Fruit fly (Drosophila melanogaster) whole organism, embryonic: ENCODE results near the gene msopa.
A peak's percentile ranks its signal among the peaks of the same experiment; 100 is the strongest.

Source experiments
- Bgb ChIP-seq: fragments of 200-800 bp; sonication (Bioruptor generic); IDR thresholded peaks from 2 replicates; pipeline ENCODE4 v1.3.6; 2022; ENCODE audit warnings: missing biosample characterization, missing genetic modification characterization; ENCODE audit not compliant: partially characterized antibody
- CG10274 ChIP-seq: fragments of 200-800 bp; sonication (Bioruptor generic); optimal IDR thresholded peaks from 3 replicates; lab custom pipeline; 2017; ENCODE audit warnings: missing biosample characterization, mild to moderate bottlenecking, missing genetic modification characterization
- CG11093 ChIP-seq: fragments of 200-800 bp; sonication (Bioruptor generic); IDR thresholded peaks from 3 replicates; pipeline ENCODE4 v1.3.6; 2022; ENCODE audit warnings: missing biosample characterization, missing genetic modification characterization
- CG1233 ChIP-seq: fragments of 200-800 bp; sonication (Bioruptor generic); optimal IDR thresholded peaks from 4 replicates; lab custom pipeline; 2018; ENCODE audit warnings: missing biosample characterization, mild to moderate bottlenecking, missing genetic modification characterization
- CG12744 ChIP-seq: fragments of 200-800 bp; sonication (Bioruptor generic); optimal IDR thresholded peaks from 2 replicates; lab custom pipeline; 2016; ENCODE audit warnings: missing biosample characterization, missing genetic modification characterization
- CG15011 ChIP-seq: fragments of 200-800 bp; sonication (Bioruptor generic); optimal IDR thresholded peaks from 3 replicates; lab custom pipeline; 2018; ENCODE audit warnings: missing biosample characterization, mild to moderate bottlenecking, missing genetic modification characterization
- CG15479 ChIP-seq: fragments of 200-800 bp; sonication (Bioruptor generic); optimal IDR thresholded peaks from 3 replicates; lab custom pipeline; 2019; ENCODE audit warnings: missing biosample characterization, mild to moderate bottlenecking, missing genetic modification characterization, moderate library complexity
- CG15601 ChIP-seq: fragments of 200-800 bp; sonication (Bioruptor generic); optimal IDR thresholded peaks from 3 replicates; lab custom pipeline; 2019; ENCODE audit warnings: missing biosample characterization, mild to moderate bottlenecking, missing genetic modification characterization, moderate library complexity
- CG15696 ChIP-seq: fragments of 200-800 bp; sonication (Bioruptor generic); optimal IDR thresholded peaks from 2 replicates; lab custom pipeline; 2019; ENCODE audit warnings: missing biosample characterization, mild to moderate bottlenecking, missing genetic modification characterization, moderate library complexity
- CG1792 ChIP-seq: fragments of 200-800 bp; sonication (Bioruptor generic); optimal IDR thresholded peaks from 2 replicates; lab custom pipeline; 2016; ENCODE audit warnings: missing biosample characterization, missing genetic modification characterization
- CG1832 ChIP-seq: fragments of 200-800 bp; sonication (Bioruptor generic); optimal IDR thresholded peaks from 2 replicates; lab custom pipeline; 2017; ENCODE audit warnings: missing biosample characterization, mild to moderate bottlenecking, missing genetic modification characterization, inconsistent platforms
- CG18619 ChIP-seq: fragments of 200-800 bp; sonication (Bioruptor generic); optimal IDR thresholded peaks from 3 replicates; lab custom pipeline; 2017; ENCODE audit warnings: missing biosample characterization, mild to moderate bottlenecking, missing genetic modification characterization
- CG2199 ChIP-seq: fragments of 200-800 bp; sonication (Bioruptor generic); IDR thresholded peaks from 3 replicates; pipeline ENCODE4 v1.3.6; 2022; ENCODE audit warnings: missing biosample characterization, missing genetic modification characterization
- CG2678 ChIP-seq: fragments of 200-800 bp; sonication (Bioruptor generic); optimal IDR thresholded peaks from 3 replicates; lab custom pipeline; 2019; ENCODE audit warnings: missing biosample characterization, mild to moderate bottlenecking, missing genetic modification characterization, moderate library complexity
- CG6654 ChIP-seq: fragments of 200-800 bp; sonication (Bioruptor generic); optimal IDR thresholded peaks from 2 replicates; lab custom pipeline; 2017; ENCODE audit warnings: missing biosample characterization, mild to moderate bottlenecking, missing genetic modification characterization
- CG9215 ChIP-seq: fragments of 200-800 bp; sonication (Bioruptor generic); IDR thresholded peaks from 2 replicates; pipeline ENCODE4 v1.3.6; 2022; ENCODE audit warnings: missing biosample characterization, missing genetic modification characterization
- CG9797 ChIP-seq: fragments of 200-800 bp; sonication (Bioruptor generic); optimal IDR thresholded peaks from 3 replicates; lab custom pipeline; 2018; ENCODE audit warnings: missing biosample characterization, mild to moderate bottlenecking, missing genetic modification characterization
- Dad ChIP-seq: fragments of 200-800 bp; sonication (Bioruptor generic); optimal IDR thresholded peaks from 3 replicates; lab custom pipeline; 2016; ENCODE audit warnings: missing biosample characterization, missing genetic modification characterization
- Dip3 ChIP-seq: fragments of 200-800 bp; sonication (Bioruptor generic); optimal IDR thresholded peaks from 3 replicates; lab custom pipeline; 2016; ENCODE audit warnings: missing biosample characterization, missing genetic modification characterization
- Gug ChIP-seq: fragments of 200-800 bp; sonication (Bioruptor generic); IDR thresholded peaks from 4 replicates; pipeline ENCODE4 v1.3.6; 2022; ENCODE audit warnings: missing biosample characterization, missing genetic modification characterization
- H2.0 ChIP-seq: fragments of 200-800 bp; sonication (Bioruptor generic); IDR thresholded peaks from 2 replicates; pipeline ENCODE4 v1.3.6; 2022; ENCODE audit warnings: missing biosample characterization, missing genetic modification characterization
- HLH4C ChIP-seq: fragments of 200-800 bp; sonication (Bioruptor generic); IDR thresholded peaks from 3 replicates; pipeline ENCODE4 v1.3.6; 2022; ENCODE audit warnings: missing biosample characterization, missing genetic modification characterization; ENCODE audit not compliant: partially characterized antibody
- Kr ChIP-seq: fragments of 200-800 bp; sonication (Bioruptor generic); optimal IDR thresholded peaks from 2 replicates; lab custom pipeline; 2017; ENCODE audit warnings: missing biosample characterization, mild to moderate bottlenecking, missing genetic modification characterization
- Med ChIP-seq: fragments of 200-800 bp; sonication (Bioruptor generic); peaks from one replicate; lab custom pipeline; 2016; ENCODE audit warnings: missing biosample characterization, missing genetic modification characterization, mild to moderate bottlenecking, inconsistent platforms, moderate library complexity
- Nf-YB ChIP-seq: fragments of 200-800 bp; sonication (Bioruptor generic); optimal IDR thresholded peaks from 3 replicates; lab custom pipeline; 2019; ENCODE audit warnings: missing biosample characterization, mild to moderate bottlenecking, missing genetic modification characterization, moderate library complexity
- Nf-YC ChIP-seq: fragments of 200-800 bp; optimal IDR thresholded peaks from 3 replicates; lab custom pipeline; 2019; ENCODE audit warnings: missing biosample characterization, mild to moderate bottlenecking, missing genetic modification characterization, moderate library complexity
- Opbp ChIP-seq: fragments of 200-800 bp; sonication (Bioruptor generic); IDR thresholded peaks from 3 replicates; pipeline ENCODE4 v1.3.6; 2022; ENCODE audit warnings: missing biosample characterization, missing genetic modification characterization; ENCODE audit not compliant: partially characterized antibody
- Trl ChIP-seq, 3 experiments: fragments of >200 bp in 2 of 3; fragments of 200-800 bp in 1 of 3; sonication (Bioruptor generic) in 1 of 3; optimal IDR thresholded peaks; 2 replicates in 1 of 3; 3 replicates in 2 of 3; lab custom pipeline; 2016 to 2017; ENCODE audit warnings: missing biosample characterization in 1 of 3, missing genetic modification characterization in 1 of 3
- bigmax ChIP-seq: fragments of 200-800 bp; sonication (Bioruptor generic); optimal IDR thresholded peaks from 2 replicates; lab custom pipeline; 2018; ENCODE audit warnings: missing biosample characterization, mild to moderate bottlenecking, missing genetic modification characterization
- cg ChIP-seq: fragments of 200-800 bp; sonication (Bioruptor generic); optimal IDR thresholded peaks from 3 replicates; lab custom pipeline; 2019; ENCODE audit warnings: missing biosample characterization, mild to moderate bottlenecking, missing genetic modification characterization, moderate library complexity
- dmrt11E ChIP-seq: fragments of 200-800 bp; sonication (Bioruptor generic); optimal IDR thresholded peaks from 3 replicates; lab custom pipeline; 2018; ENCODE audit warnings: missing biosample characterization, mild to moderate bottlenecking, missing genetic modification characterization, moderate library complexity
- gcm ChIP-seq: fragments of 200-800 bp; sonication (Bioruptor generic); optimal IDR thresholded peaks from 2 replicates; lab custom pipeline; 2019; ENCODE audit warnings: missing biosample characterization, mild to moderate bottlenecking, missing genetic modification characterization, moderate library complexity
- grn ChIP-seq: fragments of 200-800 bp; sonication (Bioruptor generic); optimal IDR thresholded peaks from 3 replicates; lab custom pipeline; 2017; ENCODE audit warnings: missing biosample characterization, missing genetic modification characterization
- hbn ChIP-seq: fragments of 200-800 bp; sonication (Bioruptor generic); IDR thresholded peaks from 2 replicates; pipeline ENCODE4 v1.3.6; 2022; ENCODE audit warnings: missing biosample characterization, missing genetic modification characterization; ENCODE audit not compliant: partially characterized antibody
- klu ChIP-seq: fragments of 200-800 bp; sonication (Bioruptor generic); IDR thresholded peaks from 2 replicates; pipeline ENCODE4 v1.3.6; 2022; ENCODE audit warnings: missing biosample characterization, missing genetic modification characterization
- kni ChIP-seq: fragments of 200-800 bp; sonication (Bioruptor generic); optimal IDR thresholded peaks from 3 replicates; lab custom pipeline; 2017; ENCODE audit warnings: mild to moderate bottlenecking, missing biosample characterization, missing genetic modification reagents, missing genetic modification characterization
- pros ChIP-seq: fragments of 200-800 bp; sonication (Bioruptor generic); optimal IDR thresholded peaks from 3 replicates; lab custom pipeline; 2019; ENCODE audit warnings: missing biosample characterization, mild to moderate bottlenecking, missing genetic modification characterization, moderate library complexity
- sens ChIP-seq: fragments of 200-800 bp; sonication (Bioruptor generic); peaks from one replicate; lab custom pipeline; 2016; ENCODE audit warnings: missing biosample characterization, missing genetic modification characterization
- tll ChIP-seq, 2 experiments: fragments of 200-800 bp in 1 of 2; fragments of >200 bp in 1 of 2; sonication (Bioruptor generic) in 1 of 2; optimal IDR thresholded peaks; 2 replicates each; lab custom pipeline; 2017 to 2019; ENCODE audit warnings: missing biosample characterization in 2 of 2, missing genetic modification characterization in 2 of 2, mild to moderate bottlenecking in 1 of 2, moderate library complexity in 1 of 2
- ttk ChIP-seq: fragments of 200-800 bp; sonication (Bioruptor generic); IDR thresholded peaks from 2 replicates; pipeline ENCODE4 v2.1.2; 2022; ENCODE audit warnings: missing biosample characterization, missing genetic modification characterization
- vfl ChIP-seq: fragments of 200-800 bp; sonication (Bioruptor generic); optimal IDR thresholded peaks from 2 replicates; lab custom pipeline; 2016; ENCODE audit warnings: missing biosample characterization, missing genetic modification characterization
- wdn ChIP-seq: fragments of 200-800 bp; sonication (Bioruptor generic); IDR thresholded peaks from 2 replicates; pipeline ENCODE4 v1.3.6; 2022; ENCODE audit warnings: missing biosample characterization, missing genetic modification characterization
- z ChIP-seq: fragments of 200-800 bp; sonication (Bioruptor generic); IDR thresholded peaks from 3 replicates; pipeline ENCODE4 v1.3.6; 2022; ENCODE audit warnings: missing biosample characterization, missing genetic modification characterization

Gene msopa

DNA sequence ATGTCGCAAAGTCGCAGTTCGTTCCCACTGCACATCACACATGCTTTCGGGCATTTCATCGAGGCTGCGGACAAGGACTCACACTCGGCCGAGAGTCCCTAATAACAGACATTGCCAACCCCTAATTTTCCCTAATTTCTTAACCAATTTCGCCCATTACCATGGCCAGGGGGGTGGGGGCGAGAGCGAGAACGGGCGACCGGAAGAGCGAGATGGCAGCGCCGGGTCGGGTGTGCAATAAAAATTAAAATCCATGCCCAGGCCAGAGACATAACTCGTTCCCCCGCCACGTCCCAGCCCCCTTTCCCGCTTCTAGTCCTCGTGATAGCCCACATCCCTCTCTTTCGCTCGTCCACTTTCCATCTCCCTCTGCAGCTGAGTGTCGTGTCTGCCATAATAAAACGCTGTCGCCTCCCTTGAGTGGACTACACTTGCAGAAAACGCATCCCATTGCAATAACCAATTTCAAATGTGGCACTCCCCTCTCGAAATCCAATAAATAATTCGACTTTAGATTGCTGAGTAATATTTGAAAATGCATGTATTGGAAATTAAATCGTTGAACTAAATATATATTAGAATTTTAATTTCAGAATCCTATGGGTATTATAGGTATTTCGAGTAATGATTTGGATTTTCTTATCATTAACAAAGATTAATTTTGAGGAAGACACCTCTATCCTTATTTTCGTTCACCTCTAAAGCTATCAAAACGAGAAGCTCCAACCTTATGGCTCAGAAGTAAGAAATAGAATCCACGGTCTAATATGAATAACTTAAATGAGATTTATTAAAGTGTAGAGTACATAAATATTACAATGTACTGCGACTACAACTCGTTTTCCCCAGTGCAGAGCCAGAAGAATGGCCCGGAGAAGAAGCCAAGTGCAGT is 47.6 kb downstream of the msopa start (continued):
- no peak for TF ChIP-seq Dad (GFP tag; lab: Kevin White, UChicago)
- no peak for TF ChIP-seq CG18619 (GFP tag; lab: Kevin White, UChicago)
- TF ChIP-seq CG9797 (GFP tag; lab: Kevin White, UChicago), result no peak
- no peak for TF ChIP-seq CG1233
- peak; percentile 91 for TF ChIP-seq Kr
- no peak for TF ChIP-seq wdn
- peak; percentile 58 for TF ChIP-seq kni (GFP tag; lab: Kevin White, UChicago)
- peak; percentile 59 for TF ChIP-seq dmrt11E (tag; lab: Kevin White, UChicago)
- TF ChIP-seq H2.0, result no peak
- no peak for TF ChIP-seq CG9215 (GFP tag; lab: Robert Waterston, UW)
- TF ChIP-seq Dip3 (GFP tag; lab: Kevin White, UChicago), result no peak
- TF ChIP-seq cg (GFP tag; lab: Kevin White, UChicago), result no peak
- TF ChIP-seq Gug (GFP tag; lab: Robert Waterston, UW), result no peak
- TF ChIP-seq gcm (GFP tag; lab: Kevin White, UChicago), result no peak
- TF ChIP-seq pros (GFP tag; lab: Kevin White, UChicago), result peak; percentile 93
- no peak for TF ChIP-seq bigmax (GFP tag; lab: Kevin White, UChicago)
- no peak for TF ChIP-seq CG11093 (GFP tag; lab: Robert Waterston, UW)
- no peak for TF ChIP-seq CG1792 (GFP tag; lab: Kevin White, UChicago)
- TF ChIP-seq CG2678 (tag; lab: Kevin White, UChicago), result peak; percentile 18
- no peak for TF ChIP-seq vfl (GFP tag; lab: Kevin White, UChicago)
- TF ChIP-seq Bgb (GFP tag; lab: Robert Waterston, UW), result no peak
- peak; percentile 55 for TF ChIP-seq CG15696 (tag; lab: Kevin White, UChicago)

DNA sequence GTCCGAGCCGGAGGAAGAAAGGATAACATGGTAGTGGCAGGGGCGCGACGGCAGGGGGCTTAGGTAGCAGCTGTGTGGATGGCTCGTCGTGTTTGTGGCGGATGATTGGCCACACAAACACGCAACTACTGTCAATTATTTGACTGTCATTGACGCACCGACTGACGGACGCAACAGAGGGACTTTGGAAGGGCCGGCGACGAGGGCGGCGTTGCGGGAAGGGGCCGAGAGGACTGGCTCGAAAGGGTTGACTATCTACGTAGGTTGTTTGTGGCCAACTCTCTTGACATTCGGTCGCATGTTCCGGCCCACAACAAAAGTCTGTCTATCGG is 48.2 kb downstream of the msopa start:
- no peak for TF ChIP-seq CG12744
- TF ChIP-seq HLH4C (GFP tag; lab: Robert Waterston, UW), result 0 out of 3 replicates have a peak, but pooled peaks have one; percentile 29
- TF ChIP-seq CG2199 (GFP tag; lab: Robert Waterston, UW), result 0 out of 3 replicates have a peak, but pooled peaks have one; percentile 13
- peak; percentile 47 for TF ChIP-seq Med (GFP tag; lab: Kevin White, UChicago)
- no peak for TF ChIP-seq hbn
- TF ChIP-seq Kr, result peak; percentile 53

DNA sequence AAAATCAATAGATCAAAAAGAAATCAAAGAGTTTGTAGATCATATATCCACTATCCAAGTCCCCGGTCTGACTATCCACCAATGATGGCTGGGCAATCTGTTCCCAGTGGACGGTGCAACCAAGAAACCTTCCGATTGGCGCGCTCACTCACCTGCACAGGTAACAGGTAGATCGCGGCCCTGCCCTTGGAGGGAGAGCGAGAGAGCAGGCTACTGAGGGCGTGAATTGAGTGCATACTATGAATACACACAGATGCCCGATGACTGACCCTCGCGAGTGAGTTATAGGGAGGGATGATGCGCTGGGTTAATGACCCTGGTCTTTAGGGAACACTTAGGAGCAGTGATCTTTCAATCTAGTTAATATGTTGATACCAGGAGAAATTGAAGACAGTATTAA is 50.2 kb downstream of the msopa start:
- TF ChIP-seq sens (GFP tag; lab: Kevin White, UChicago) (peak; percentile 14), ttk (peak; percentile 23; the same call in 1 of the 2 replicates), tll (GFP tag; optimal IDR thresholded peaks at IDR 0.05; lab: Kevin White, UChicago) (peak in 1 of 2 experiments; percentile 21), z (peak; percentile 82), CG15011 (GFP tag; lab: Kevin White, UChicago) (no peak), CG1832 (GFP tag; lab: Kevin White, UChicago) (peak; percentile 45), CG15479 (GFP tag; lab: Kevin White, UChicago) (peak; percentile 33), grn (GFP tag; lab: Kevin White, UChicago) (no peak), gcm (GFP tag; lab: Kevin White, UChicago) (peak; percentile 75), Nf-YB (GFP tag; lab: Kevin White, UChicago) (peak; percentile 96), CG6654 (no peak), CG10274 (GFP tag; lab: Kevin White, UChicago) (no peak), klu (GFP tag; lab: Robert Waterston, UW) (no peak), CG15601 (tag; lab: Kevin White, UChicago) (peak; percentile 4), Opbp (GFP tag; lab: Robert Waterston, UW) (0 out of 3 replicates have a peak, but pooled peaks have one; percentile 21), Trl (optimal IDR thresholded peaks at IDR 0.05; lab: Kevin White, UChicago) (peak in 1 of 2 experiments; percentile 46), Trl (GFP tag; optimal IDR thresholded peaks at IDR 0.05; lab: Kevin White, UChicago) (no peak), Nf-YC (peak; percentile 86)
